Worm (Caenorhabditis elegans): ENCODE results near the gene lgc-10.

lgc-10 gene

ce11 chrIV:6426089-6426715, 31.2 kb downstream of the lgc-10 start, which contains the start of gene acp-6:
Gene acp-6, minus strand, starts transcription at chrIV:6426139.
- no peak for TF ChIP-seq B0310.2 (tag; optimal IDR thresholded peaks at IDR 0.05)
- no peak for TF ChIP-seq flt-1 (GFP tag; IDR thresholded peaks at IDR 0.05)
- no peak for TF ChIP-seq tbx-37 (GFP tag; conservative IDR thresholded peaks at IDR 0.05)
- no peak for TF ChIP-seq tra-4 (tag; optimal IDR thresholded peaks at IDR 0.05)
- TF ChIP-seq tbx-11 (GFP tag; IDR thresholded peaks at IDR 0.05), result no peak
- no peak for TF ChIP-seq scrt-1 (GFP tag; IDR thresholded peaks at IDR 0.05)
- TF ChIP-seq sea-1 (GFP tag; conservative IDR thresholded peaks at IDR 0.05), result no peak
- TF ChIP-seq ceh-36 (tag; optimal IDR thresholded peaks at IDR 0.05), result no peak
- TF ChIP-seq ets-7 (tag; optimal IDR thresholded peaks at IDR 0.05), result no peak
- no peak for TF ChIP-seq F13C5.2 (tag; optimal IDR thresholded peaks at IDR 0.05)
- no peak for TF ChIP-seq hmbx-1 (tag; optimal IDR thresholded peaks at IDR 0.05)
- no peak for TF ChIP-seq aly-1 (tag; optimal IDR thresholded peaks at IDR 0.05)
- no peak for TF ChIP-seq ama-1 (optimal IDR thresholded peaks at IDR 0.05)
- no peak for TF ChIP-seq hmg-4 (GFP tag; optimal IDR thresholded peaks at IDR 0.05)
- TF ChIP-seq ceh-13 (GFP tag; optimal IDR thresholded peaks at IDR 0.05), result no peak
- TF ChIP-seq hnd-1 (tag; optimal IDR thresholded peaks at IDR 0.05), result no peak

DNA sequence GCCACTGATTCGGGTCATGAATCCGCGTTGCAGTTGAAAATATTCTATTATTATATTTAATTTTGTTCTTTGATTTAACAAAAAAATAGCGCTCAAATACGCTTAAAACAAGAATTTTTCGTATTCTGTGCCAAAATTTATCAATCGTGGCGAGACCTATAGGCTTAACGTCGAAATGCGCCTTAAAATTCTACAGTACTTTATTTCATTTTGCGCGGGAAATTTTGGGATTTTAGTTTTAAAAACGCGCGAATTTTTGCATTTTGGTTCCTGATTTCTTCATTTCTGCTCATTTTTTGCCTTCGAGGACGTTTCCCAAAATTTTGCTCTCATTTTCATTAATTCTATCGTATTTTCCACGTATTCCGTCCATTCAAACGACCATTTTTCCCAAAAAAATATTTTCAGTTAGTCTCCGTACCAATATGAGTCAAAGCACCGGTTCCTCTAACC, 36.2 kb downstream of the lgc-10 start, which contains the start of gene puf-11:
Gene puf-11, plus strand, starts transcription at position 403 of the 453 bp plus-strand sequence.
- TF ChIP-seq aly-1 (tag; optimal IDR thresholded peaks at IDR 0.05), result no peak
- no peak for TF ChIP-seq tbx-37 (GFP tag; conservative IDR thresholded peaks at IDR 0.05)
- TF ChIP-seq sea-1 (GFP tag; conservative IDR thresholded peaks at IDR 0.05), result no peak
- TF ChIP-seq flt-1 (GFP tag; IDR thresholded peaks at IDR 0.05), result no peak
- TF ChIP-seq scrt-1 (GFP tag; IDR thresholded peaks at IDR 0.05), result no peak
- no peak for TF ChIP-seq ets-7 (tag; optimal IDR thresholded peaks at IDR 0.05)
- TF ChIP-seq hnd-1 (tag; optimal IDR thresholded peaks at IDR 0.05), result no peak
- no peak for TF ChIP-seq hmbx-1 (tag; optimal IDR thresholded peaks at IDR 0.05)
- TF ChIP-seq tbx-11 (GFP tag; IDR thresholded peaks at IDR 0.05), result no peak
- TF ChIP-seq ceh-36 (tag; optimal IDR thresholded peaks at IDR 0.05), result no peak
- no peak for TF ChIP-seq ceh-13 (GFP tag; optimal IDR thresholded peaks at IDR 0.05)
- TF ChIP-seq B0310.2 (tag; optimal IDR thresholded peaks at IDR 0.05), result no peak
- no peak for TF ChIP-seq F13C5.2 (tag; optimal IDR thresholded peaks at IDR 0.05)
- TF ChIP-seq pes-1 (GFP tag; IDR thresholded peaks at IDR 0.05), result no peak
- no peak for TF ChIP-seq hmg-4 (GFP tag; optimal IDR thresholded peaks at IDR 0.05)
- TF ChIP-seq tra-4 (tag; optimal IDR thresholded peaks at IDR 0.05), result no peak
- no peak for TF ChIP-seq ama-1 (optimal IDR thresholded peaks at IDR 0.05)

ce11 chrIV:6419031-6419582, 38.3 kb downstream of the lgc-10 start, which contains the start of the genes Y73B6BL.23 and htp-2:
Gene Y73B6BL.23, minus strand, starts transcription at chrIV:6419081.
Gene htp-2, plus strand, starts transcription at chrIV:6419522.
- TF ChIP-seq tbx-37 (GFP tag; conservative IDR thresholded peaks at IDR 0.05), result no peak

DNA sequence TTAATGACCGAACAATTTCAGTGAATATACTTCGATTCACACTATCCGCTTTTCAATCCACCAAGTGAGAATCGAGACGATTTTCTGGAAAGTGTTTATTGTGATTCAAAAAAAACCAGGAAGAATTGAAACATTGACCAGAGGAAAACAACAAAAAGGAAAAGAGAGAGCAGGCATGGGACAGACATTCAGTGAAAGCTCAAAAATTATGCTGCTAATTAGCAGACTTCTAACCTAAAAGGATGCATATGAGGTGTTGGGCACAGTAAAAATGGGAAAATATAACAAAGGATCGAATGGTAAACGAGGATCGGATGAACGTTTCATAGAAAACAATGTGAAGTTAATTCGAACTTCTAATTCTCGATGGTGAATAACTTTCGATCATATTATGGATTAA, 39.8 kb downstream of the lgc-10 start:
- TF ChIP-seq hmg-4 (GFP tag; optimal IDR thresholded peaks at IDR 0.05) (no peak), hnd-1 (tag; optimal IDR thresholded peaks at IDR 0.05) (no peak), B0310.2 (tag; optimal IDR thresholded peaks at IDR 0.05) (no peak)

DNA sequence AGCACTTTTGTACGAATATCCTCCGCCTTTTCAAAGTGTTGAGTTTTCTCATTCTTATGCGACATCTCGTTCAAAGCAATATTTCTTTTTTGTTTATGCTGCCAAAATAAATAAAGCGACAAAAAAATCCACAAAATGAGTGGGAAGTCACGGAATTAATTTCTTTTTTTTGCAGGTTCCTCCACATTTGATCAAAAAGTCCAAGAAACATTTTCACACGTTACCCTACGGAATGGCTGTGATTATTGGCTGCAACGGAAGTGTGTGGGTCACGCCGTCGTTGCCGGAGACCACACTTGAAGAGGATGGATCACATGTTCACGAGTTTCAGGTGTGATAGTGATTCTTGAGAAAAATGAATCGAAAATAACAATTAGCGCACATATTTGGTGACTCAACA, 40.8 kb downstream of the lgc-10 start, which contains the start of gene Y73B6BL.22:
Gene Y73B6BL.22, minus strand, starts transcription at position 101 of the 400 bp plus-strand sequence.
- TF ChIP-seq F13C5.2 (tag; optimal IDR thresholded peaks at IDR 0.05) (no peak), pes-1 (GFP tag; IDR thresholded peaks at IDR 0.05) (no peak), tbx-11 (GFP tag; IDR thresholded peaks at IDR 0.05) (no peak), ets-7 (tag; optimal IDR thresholded peaks at IDR 0.05) (no peak), hnd-1 (tag; optimal IDR thresholded peaks at IDR 0.05) (no peak), ama-1 (optimal IDR thresholded peaks at IDR 0.05) (no peak), tra-4 (tag; optimal IDR thresholded peaks at IDR 0.05) (no peak), hmg-4 (GFP tag; optimal IDR thresholded peaks at IDR 0.05) (no peak), hmbx-1 (tag; optimal IDR thresholded peaks at IDR 0.05) (no peak), sea-1 (GFP tag; conservative IDR thresholded peaks at IDR 0.05) (no peak), scrt-1 (GFP tag; IDR thresholded peaks at IDR 0.05) (no peak), aly-1 (tag; optimal IDR thresholded peaks at IDR 0.05) (no peak), B0310.2 (tag; optimal IDR thresholded peaks at IDR 0.05) (no peak), ceh-36 (tag; optimal IDR thresholded peaks at IDR 0.05) (no peak), tbx-37 (GFP tag; conservative IDR thresholded peaks at IDR 0.05) (no peak), ceh-13 (GFP tag; optimal IDR thresholded peaks at IDR 0.05) (no peak), flt-1 (GFP tag; IDR thresholded peaks at IDR 0.05) (no peak)

ce11 chrIV:6415149-6415548, 42.2 kb downstream of the lgc-10 start, which contains the start of gene exos-2:
Gene exos-2, plus strand, starts transcription at chrIV:6415478.
- TF ChIP-seq aly-1 (tag; optimal IDR thresholded peaks at IDR 0.05) (no peak), tbx-11 (GFP tag; IDR thresholded peaks at IDR 0.05) (no peak), tbx-37 (GFP tag; conservative IDR thresholded peaks at IDR 0.05) (no peak), hnd-1 (tag; optimal IDR thresholded peaks at IDR 0.05) (no peak), flt-1 (GFP tag; IDR thresholded peaks at IDR 0.05) (no peak), sea-1 (GFP tag; conservative IDR thresholded peaks at IDR 0.05) (no peak), F13C5.2 (tag; optimal IDR thresholded peaks at IDR 0.05) (no peak)

DNA sequence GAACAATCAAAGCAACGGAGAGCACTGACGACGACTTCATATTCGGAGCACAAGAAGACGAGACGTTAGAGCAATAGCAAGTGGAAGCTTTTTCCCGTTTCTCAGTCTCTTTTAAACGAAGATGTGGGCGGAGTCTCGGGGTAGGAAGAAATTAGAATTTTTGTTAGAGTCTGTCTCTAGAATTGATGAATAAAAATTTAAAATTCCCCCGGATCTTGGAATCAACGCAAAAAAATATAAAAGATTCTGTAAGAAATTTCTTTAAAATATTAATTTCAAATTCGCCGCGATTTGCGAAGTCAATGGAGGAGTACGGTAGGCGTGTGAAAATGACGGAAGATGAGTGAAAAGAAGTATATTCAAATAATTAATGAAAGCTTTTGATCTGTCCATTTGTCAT, 43.9 kb downstream of the lgc-10 start, which contains the start of gene nlp-71:
Gene nlp-71, minus strand, starts transcription at position 101 of the 400 bp plus-strand sequence.
- TF ChIP-seq hnd-1 (tag; optimal IDR thresholded peaks at IDR 0.05) (no peak), tra-4 (tag; optimal IDR thresholded peaks at IDR 0.05) (no peak), hmg-4 (GFP tag; optimal IDR thresholded peaks at IDR 0.05) (no peak), scrt-1 (GFP tag; IDR thresholded peaks at IDR 0.05) (no peak), B0310.2 (tag; optimal IDR thresholded peaks at IDR 0.05) (no peak), ceh-13 (GFP tag; optimal IDR thresholded peaks at IDR 0.05) (no peak), tbx-37 (GFP tag; conservative IDR thresholded peaks at IDR 0.05) (no peak), aly-1 (tag; optimal IDR thresholded peaks at IDR 0.05) (no peak), pes-1 (GFP tag; IDR thresholded peaks at IDR 0.05) (no peak), ets-7 (tag; optimal IDR thresholded peaks at IDR 0.05) (no peak), flt-1 (GFP tag; IDR thresholded peaks at IDR 0.05) (no peak), hmbx-1 (tag; optimal IDR thresholded peaks at IDR 0.05) (no peak), tbx-11 (GFP tag; IDR thresholded peaks at IDR 0.05) (no peak), F13C5.2 (tag; optimal IDR thresholded peaks at IDR 0.05) (no peak), ama-1 (optimal IDR thresholded peaks at IDR 0.05) (no peak), ceh-36 (tag; optimal IDR thresholded peaks at IDR 0.05) (no peak)
